Fruit fly (Drosophila melanogaster) whole organism, adult: ENCODE measurements around the gene SMC1.

Source experiments
- CG11617 ChIP-seq: fragments of 200-800 bp; sonication (Bioruptor generic); optimal IDR thresholded peaks from 2 replicates; lab custom pipeline; 2017; ENCODE audit warnings: mild to moderate bottlenecking, missing biosample characterization, missing genetic modification reagents, missing genetic modification characterization
- CG12768 ChIP-seq: fragments of 200-800 bp; sonication (Bioruptor generic); optimal IDR thresholded peaks from 2 replicates; lab custom pipeline; 2017; ENCODE audit warnings: missing biosample characterization, missing genetic modification characterization, mild to moderate bottlenecking, moderate library complexity, missing genetic modification reagents
- CG14711 ChIP-seq: fragments of 200-800 bp; sonication (Bioruptor generic); optimal IDR thresholded peaks from 2 replicates; lab custom pipeline; 2018; ENCODE audit warnings: missing biosample characterization, mild to moderate bottlenecking, missing genetic modification characterization, moderate library complexity
- CG33017 ChIP-seq: fragments of 200-800 bp; sonication (Bioruptor generic); optimal IDR thresholded peaks from 2 replicates; lab custom pipeline; 2018; ENCODE audit warnings: missing biosample characterization, mild to moderate bottlenecking, missing genetic modification characterization, moderate library complexity
- CG5204 ChIP-seq: fragments of 200-800 bp; sonication (Bioruptor generic); optimal IDR thresholded peaks from 2 replicates; lab custom pipeline; 2016; ENCODE audit warnings: missing biosample characterization, missing genetic modification characterization
- CG7045 ChIP-seq: fragments of 200-800 bp; sonication (Bioruptor generic); optimal IDR thresholded peaks from 2 replicates; lab custom pipeline; 2017; ENCODE audit warnings: missing biosample characterization, mild to moderate bottlenecking, missing genetic modification characterization
- CG7101 ChIP-seq: fragments of 200-800 bp; sonication (Bioruptor generic); optimal IDR thresholded peaks from 2 replicates; lab custom pipeline; 2018; ENCODE audit warnings: missing biosample characterization, mild to moderate bottlenecking, missing genetic modification characterization, moderate library complexity
- Clk ChIP-seq: fragments of 200-800 bp; sonication (Bioruptor generic); optimal IDR thresholded peaks from 2 replicates; lab custom pipeline; 2017; ENCODE audit warnings: missing biosample characterization, missing genetic modification characterization
- Crg-1 ChIP-seq: fragments of 200-800 bp; sonication (Bioruptor generic); optimal IDR thresholded peaks from 2 replicates; lab custom pipeline; 2016; ENCODE audit warnings: missing biosample characterization, missing genetic modification characterization
- Hr96 ChIP-seq: fragments of 200-800 bp; sonication (Bioruptor generic); optimal IDR thresholded peaks from 2 replicates; lab custom pipeline; 2016; ENCODE audit warnings: missing biosample characterization, missing genetic modification characterization
- Mnt ChIP-seq: fragments of 200-800 bp; sonication (Bioruptor generic); optimal IDR thresholded peaks from 2 replicates; lab custom pipeline; 2016; ENCODE audit warnings: missing biosample characterization, mild to moderate bottlenecking, missing genetic modification characterization
- bab1 ChIP-seq: fragments of 200-800 bp; sonication (Bioruptor generic); optimal IDR thresholded peaks from 3 replicates; lab custom pipeline; 2019; ENCODE audit warnings: missing biosample characterization, mild to moderate bottlenecking, missing genetic modification characterization, moderate library complexity
- cic ChIP-seq: fragments of 200-800 bp; sonication (Bioruptor generic); optimal IDR thresholded peaks from 2 replicates; lab custom pipeline; 2017; ENCODE audit warnings: missing biosample characterization, mild to moderate bottlenecking, missing genetic modification characterization, moderate library complexity
- cnc ChIP-seq, 2 experiments: fragments of >200 bp; optimal IDR thresholded peaks; 2 replicates each; lab custom pipeline; 2017
- kay ChIP-seq: fragments of 200-800 bp; sonication (Bioruptor generic); peaks from one replicate; lab custom pipeline; 2016; ENCODE audit warnings: missing biosample characterization, missing genetic modification characterization, borderline replicate concordance
- ovo ChIP-seq: fragments of 200-800 bp; sonication (Bioruptor generic); optimal IDR thresholded peaks from 2 replicates; lab custom pipeline; 2016; ENCODE audit warnings: missing biosample characterization, missing genetic modification characterization
- pad ChIP-seq: fragments of 200-800 bp; sonication (Bioruptor generic); optimal IDR thresholded peaks from 3 replicates; lab custom pipeline; 2017; ENCODE audit warnings: missing biosample characterization, missing genetic modification characterization, mild to moderate bottlenecking, moderate library complexity, missing genetic modification reagents
- tj ChIP-seq: fragments of 200-800 bp; sonication (Bioruptor generic); optimal IDR thresholded peaks from 3 replicates; lab custom pipeline; 2017; ENCODE audit warnings: missing biosample characterization, mild to moderate bottlenecking, missing genetic modification characterization, moderate library complexity
- toe ChIP-seq: fragments of 200-800 bp; sonication (Bioruptor generic); optimal IDR thresholded peaks from 2 replicates; lab custom pipeline; 2016; ENCODE audit warnings: missing biosample characterization, missing genetic modification characterization

Gene SMC1

dm6 chr3R:24051459-24052165 lies 6.5 kb upstream of the SMC1 start:
- TF ChIP-seq Clk (GFP tag; lab: Kevin White, UChicago): no peak
- no peak for TF ChIP-seq CG7045 (GFP tag; lab: Kevin White, UChicago)
- no peak for TF ChIP-seq ovo (GFP tag; lab: Kevin White, UChicago)
- TF ChIP-seq bab1 (GFP tag; lab: Kevin White, UChicago): peak; percentile 71
- peak; percentile 19 for TF ChIP-seq tj (GFP tag; lab: Kevin White, UChicago)
- TF ChIP-seq CG14711 (tag; lab: Kevin White, UChicago): no peak
- peak; percentile 80 for TF ChIP-seq Mnt
- no peak for TF ChIP-seq cnc (optimal IDR thresholded peaks at IDR 0.05; lab: Kevin White, UChicago)
- TF ChIP-seq CG33017 (tag; lab: Kevin White, UChicago): peak; percentile 23
- no peak for TF ChIP-seq pad (GFP tag; lab: Kevin White, UChicago)
- TF ChIP-seq toe (GFP tag; lab: Kevin White, UChicago): no peak
- TF ChIP-seq cic (GFP tag; lab: Kevin White, UChicago): peak; percentile 48
- peak; percentile 13 for TF ChIP-seq Hr96 (GFP tag; lab: Kevin White, UChicago)
- no peak for TF ChIP-seq CG7101 (tag; lab: Kevin White, UChicago)
- peak; percentile 20 for TF ChIP-seq CG12768 (GFP tag; lab: Kevin White, UChicago)
- no peak for TF ChIP-seq Crg-1 (GFP tag; lab: Kevin White, UChicago)

dm6 chr3R:24053506-24054102 lies 4.5 kb upstream of the SMC1 start:
- TF ChIP-seq cic (GFP tag; lab: Kevin White, UChicago) (peak; percentile 25), CG7101 (tag; lab: Kevin White, UChicago) (no peak), Mnt (peak; percentile 8), CG12768 (GFP tag; lab: Kevin White, UChicago) (no peak)

dm6 chr3R:24054227-24054626 lies 3.9 kb upstream of the SMC1 start, which contains the start of gene CG6000:
TSS of gene CG6000 (plus strand) at chr3R:24054391.
- no peak for TF ChIP-seq CG33017 (tag; lab: Kevin White, UChicago)
- no peak for TF ChIP-seq CG12768 (GFP tag; lab: Kevin White, UChicago)
- no peak for TF ChIP-seq CG11617 (GFP tag; lab: Kevin White, UChicago)
- no peak for TF ChIP-seq toe (GFP tag; lab: Kevin White, UChicago)
- TF ChIP-seq kay (GFP tag; lab: Kevin White, UChicago): no peak
- no peak for TF ChIP-seq cnc (optimal IDR thresholded peaks at IDR 0.05; lab: Kevin White, UChicago)
- TF ChIP-seq CG7045 (GFP tag; lab: Kevin White, UChicago): no peak
- TF ChIP-seq pad (GFP tag; lab: Kevin White, UChicago): no peak
- no peak for TF ChIP-seq Hr96 (GFP tag; lab: Kevin White, UChicago)
- no peak for TF ChIP-seq CG14711 (tag; lab: Kevin White, UChicago)
- TF ChIP-seq CG7101 (tag; lab: Kevin White, UChicago): no peak
- TF ChIP-seq CG5204 (GFP tag; lab: Kevin White, UChicago): no peak
- TF ChIP-seq cic (GFP tag; lab: Kevin White, UChicago): no peak

- TF ChIP-seq CG33017 (tag; lab: Kevin White, UChicago): peak; percentile 28
- TF ChIP-seq tj (GFP tag; lab: Kevin White, UChicago): peak; percentile 26
- peak; percentile 2 for TF ChIP-seq CG11617 (GFP tag; lab: Kevin White, UChicago)
- peak; percentile 31 for TF ChIP-seq cic (GFP tag; lab: Kevin White, UChicago)
- TF ChIP-seq cnc (optimal IDR thresholded peaks at IDR 0.05; lab: Kevin White, UChicago): no peak
- TF ChIP-seq pad (GFP tag; lab: Kevin White, UChicago): peak; percentile 100
- no peak for TF ChIP-seq CG5204 (GFP tag; lab: Kevin White, UChicago)
- TF ChIP-seq ovo (GFP tag; lab: Kevin White, UChicago): no peak
- TF ChIP-seq CG12768 (GFP tag; lab: Kevin White, UChicago): peak; percentile 51
- no peak for TF ChIP-seq Hr96 (GFP tag; lab: Kevin White, UChicago)
Observed at dm6 chr3R:24057188-24057587, 899 bp upstream of the SMC1 start, which contains the start of gene Hsp68. TSS of gene Hsp68 (minus strand) at chr3R:24057310.

- TF ChIP-seq CG14711 (tag; lab: Kevin White, UChicago): no peak
- TF ChIP-seq CG12768 (GFP tag; lab: Kevin White, UChicago): no peak
- no peak for TF ChIP-seq Clk (GFP tag; lab: Kevin White, UChicago)
- no peak for TF ChIP-seq ovo (GFP tag; lab: Kevin White, UChicago)
Observed at dm6 chr3R:24065718-24066117, 7.6 kb downstream of the SMC1 start.

dm6 chr3R:24068830-24069229 lies 10.7 kb downstream of the SMC1 start:
- no peak for TF ChIP-seq cnc (optimal IDR thresholded peaks at IDR 0.05; lab: Kevin White, UChicago)
- TF ChIP-seq CG11617 (GFP tag; lab: Kevin White, UChicago): no peak
- TF ChIP-seq bab1 (GFP tag; lab: Kevin White, UChicago): no peak
- TF ChIP-seq kay (GFP tag; lab: Kevin White, UChicago): no peak
- no peak for TF ChIP-seq CG7045 (GFP tag; lab: Kevin White, UChicago)
